Fruit fly (Drosophila melanogaster) whole organism, adult: ENCODE results near the gene nrv2.
A peak's percentile ranks its signal among the peaks of the same experiment; 100 is the strongest.

Experiments
- CG1620 ChIP-seq: fragments of 200-800 bp; sonication (Bioruptor generic); optimal IDR thresholded peaks from 2 replicates; lab custom pipeline; 2016; ENCODE audit warnings: missing biosample characterization, missing genetic modification characterization
- CG33017 ChIP-seq: fragments of 200-800 bp; sonication (Bioruptor generic); optimal IDR thresholded peaks from 2 replicates; lab custom pipeline; 2018; ENCODE audit warnings: missing biosample characterization, mild to moderate bottlenecking, missing genetic modification characterization, moderate library complexity
- kay ChIP-seq: fragments of 200-800 bp; sonication (Bioruptor generic); peaks from one replicate; lab custom pipeline; 2016; ENCODE audit warnings: missing biosample characterization, missing genetic modification characterization, borderline replicate concordance

- no peak for TF ChIP-seq kay
- no peak for TF ChIP-seq CG1620 (GFP tag; lab: Kevin White, UChicago)
- TF ChIP-seq CG33017 (tag; lab: Kevin White, UChicago): peak; percentile 35
These were observed 20.8 kb upstream of the nrv2 start for dm6 chr2L:6819230-6820049.
